Worm (Caenorhabditis elegans) whole organism, L1 larva: ENCODE results near the gene elt-7.

Experiments used
- aha-1 ChIP-seq: fragments of 150-350 bp; optimal IDR thresholded peaks from 2 replicates; lab custom pipeline; 2014; ENCODE audit warnings: missing biosample characterization, missing genetic modification characterization
- ama-1 ChIP-seq: fragments of 150-350 bp; optimal IDR thresholded peaks from 2 replicates; lab custom pipeline; 2014
- elt-3 ChIP-seq, 6 experiments: fragments of 150-350 bp in 1 of 6; sonication (generic microtip); optimal IDR thresholded peaks; 2 replicates each; lab custom pipeline; 2017 to 2018; ENCODE audit warnings: missing biosample characterization in 6 of 6, missing genetic modification characterization in 6 of 6, inconsistent platforms in 1 of 6
- lin-13 ChIP-seq: fragments of 150-350 bp; optimal IDR thresholded peaks from 2 replicates; lab custom pipeline; 2014; ENCODE audit warnings: missing biosample characterization, missing genetic modification reagents, missing genetic modification characterization
- mep-1 ChIP-seq: fragments of 150-350 bp; optimal IDR thresholded peaks from 2 replicates; lab custom pipeline; 2014; ENCODE audit warnings: missing biosample characterization, missing genetic modification characterization
- nhr-47 ChIP-seq: sonication (generic microtip); optimal IDR thresholded peaks from 2 replicates; lab custom pipeline; 2016; ENCODE audit warnings: mild to moderate bottlenecking, missing genetic modification characterization, moderate library complexity, missing compliant biosample characterization
- nhr-90 ChIP-seq: sonication (generic microtip); optimal IDR thresholded peaks from 2 replicates; lab custom pipeline; 2016; ENCODE audit warnings: mild to moderate bottlenecking, missing genetic modification characterization, missing compliant biosample characterization; ENCODE audit not compliant: poor library complexity
- swsn-7 ChIP-seq: sonication (generic microtip); optimal IDR thresholded peaks from 2 replicates; lab custom pipeline; 2016; ENCODE audit warnings: missing genetic modification characterization, missing compliant biosample characterization
- tbx-2 ChIP-seq: sonication (generic microtip); optimal IDR thresholded peaks from 2 replicates; lab custom pipeline; 2016; ENCODE audit warnings: missing genetic modification characterization, missing compliant biosample characterization

DNA sequence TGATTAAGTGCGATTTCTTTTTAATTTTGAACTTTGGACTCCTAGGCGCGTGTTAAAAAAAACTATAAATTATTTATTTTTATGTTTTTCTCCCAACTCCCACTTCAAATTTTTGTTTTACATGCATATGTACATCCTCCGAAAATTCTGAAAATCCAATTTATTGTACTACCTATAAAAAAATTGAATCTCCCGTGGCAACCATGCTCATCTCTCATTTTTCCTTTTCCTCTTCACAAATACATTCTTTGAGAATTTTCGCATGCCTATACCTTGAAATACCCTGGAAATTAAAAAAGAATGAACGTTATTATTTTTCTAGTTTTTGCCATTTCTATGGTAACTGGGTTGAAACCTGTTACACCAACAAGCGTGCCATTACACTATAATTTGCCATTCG, 18.4 kb downstream of the elt-7 start, which contains the start of gene R02F11.10:
- TF ChIP-seq aha-1 (tag; lab: Kevin White, UChicago) (no peak), mep-1 (no peak), elt-3 (tag; optimal IDR thresholded peaks at IDR 0.05; lab: Kevin White, UChicago) (no peak), nhr-47 (tag; lab: Kevin White, UChicago) (no peak), tbx-2 (tag; lab: Kevin White, UChicago) (no peak), lin-13 (GFP tag; lab: Kevin White, UChicago) (no peak), ama-1 (no peak), nhr-90 (no peak), swsn-7 (tag; lab: Kevin White, UChicago) (no peak)
